Fruit fly (Drosophila melanogaster) whole organism, embryonic: ENCODE measurements around the gene pHCl-2.
A peak's percentile ranks its signal among the peaks of the same experiment; 100 is the strongest.

Experiments used
- Abd-B ChIP-seq: fragments of 200-800 bp; sonication (Bioruptor generic); optimal IDR thresholded peaks from 2 replicates; lab custom pipeline; 2018; ENCODE audit warnings: missing biosample characterization, mild to moderate bottlenecking, missing genetic modification characterization, moderate library complexity
- Atf3 ChIP-seq: fragments of 200-800 bp; sonication (Bioruptor generic); optimal IDR thresholded peaks from 3 replicates; lab custom pipeline; 2016; ENCODE audit warnings: missing biosample characterization, missing genetic modification characterization
- CG10321 ChIP-seq: fragments of 200-800 bp; sonication (Bioruptor generic); IDR thresholded peaks from 2 replicates; pipeline ENCODE4 v1.3.6; 2022; ENCODE audit warnings: missing biosample characterization, missing genetic modification characterization
- CG10462 ChIP-seq: fragments of 200-800 bp; sonication (Bioruptor generic); optimal IDR thresholded peaks from 2 replicates; lab custom pipeline; 2016; ENCODE audit warnings: missing biosample characterization, missing genetic modification characterization
- CG12744 ChIP-seq: fragments of 200-800 bp; sonication (Bioruptor generic); optimal IDR thresholded peaks from 2 replicates; lab custom pipeline; 2016; ENCODE audit warnings: missing biosample characterization, missing genetic modification characterization
- CG12769 ChIP-seq: fragments of 200-800 bp; sonication (Bioruptor generic); optimal IDR thresholded peaks from 2 replicates; lab custom pipeline; 2019; ENCODE audit warnings: missing biosample characterization, mild to moderate bottlenecking, missing genetic modification characterization, moderate library complexity
- CG13775 ChIP-seq: fragments of 200-800 bp; sonication (Bioruptor generic); optimal IDR thresholded peaks from 3 replicates; lab custom pipeline; 2017; ENCODE audit warnings: missing biosample characterization, mild to moderate bottlenecking, missing genetic modification characterization
- CG14014 ChIP-seq: fragments of 200-800 bp; sonication (Bioruptor generic); IDR thresholded peaks from 2 replicates; pipeline ENCODE4 v1.3.6; 2022; ENCODE audit warnings: missing biosample characterization, missing genetic modification characterization
- CG15011 ChIP-seq: fragments of 200-800 bp; sonication (Bioruptor generic); optimal IDR thresholded peaks from 3 replicates; lab custom pipeline; 2018; ENCODE audit warnings: missing biosample characterization, mild to moderate bottlenecking, missing genetic modification characterization
- CG1792 ChIP-seq: fragments of 200-800 bp; sonication (Bioruptor generic); optimal IDR thresholded peaks from 2 replicates; lab custom pipeline; 2016; ENCODE audit warnings: missing biosample characterization, missing genetic modification characterization
- CG4328 ChIP-seq: fragments of 200-800 bp; sonication (Bioruptor generic); optimal IDR thresholded peaks from 3 replicates; lab custom pipeline; 2017; ENCODE audit warnings: missing biosample characterization, missing genetic modification reagents, missing genetic modification characterization
- CG6791 ChIP-seq: fragments of 200-800 bp; sonication (Bioruptor generic); IDR thresholded peaks from 3 replicates; pipeline ENCODE4 v1.3.6; 2022; ENCODE audit warnings: missing biosample characterization, missing genetic modification characterization; ENCODE audit not compliant: partially characterized antibody
- CG7357 ChIP-seq: fragments of 200-800 bp; sonication (Bioruptor generic); IDR thresholded peaks from 3 replicates; pipeline ENCODE4 v1.3.6; 2022; ENCODE audit warnings: missing biosample characterization, missing genetic modification characterization
- CG8478 ChIP-seq: fragments of >200 bp; optimal IDR thresholded peaks from 2 replicates; lab custom pipeline; 2018
- CTCF ChIP-seq: fragments of 200-800 bp; sonication (Bioruptor generic); optimal IDR thresholded peaks from 2 replicates; lab custom pipeline; 2017; ENCODE audit warnings: missing biosample characterization, mild to moderate bottlenecking, missing genetic modification characterization, moderate library complexity
- Deaf1 ChIP-seq: fragments of 200-800 bp; optimal IDR thresholded peaks from 3 replicates; lab custom pipeline; 2019; ENCODE audit warnings: missing biosample characterization, mild to moderate bottlenecking, missing genetic modification characterization, moderate library complexity
- Dip2 ChIP-seq: fragments of 200-800 bp; sonication (Bioruptor generic); IDR thresholded peaks from 2 replicates; pipeline ENCODE4 v1.3.6; 2022; ENCODE audit warnings: missing biosample characterization, missing genetic modification characterization
- GATAe ChIP-seq: fragments of 200-800 bp; sonication (Bioruptor generic); conservative IDR thresholded peaks from 2 replicates; pipeline ENCODE4 v1.3.6; 2022; ENCODE audit warnings: missing biosample characterization, missing genetic modification characterization
- HLH4C ChIP-seq: fragments of 200-800 bp; sonication (Bioruptor generic); IDR thresholded peaks from 3 replicates; pipeline ENCODE4 v1.3.6; 2022; ENCODE audit warnings: missing biosample characterization, missing genetic modification characterization; ENCODE audit not compliant: partially characterized antibody
- Neu2 ChIP-seq: fragments of 200-800 bp; sonication (Bioruptor generic); optimal IDR thresholded peaks from 3 replicates; lab custom pipeline; 2016; ENCODE audit warnings: missing biosample characterization, missing genetic modification characterization, borderline replicate concordance
- Pdp1 ChIP-seq, 2 experiments: fragments of 200-800 bp; sonication (Bioruptor generic); optimal IDR thresholded peaks; 3 replicates each; lab custom pipeline; 2016; ENCODE audit warnings: missing biosample characterization in 2 of 2, missing genetic modification characterization in 2 of 2, mild to moderate bottlenecking in 1 of 2, moderate library complexity in 1 of 2
- Stat92E ChIP-seq, 3 experiments: fragments of >200 bp in 2 of 3; fragments of 200-800 bp in 1 of 3; sonication (Bioruptor generic) in 1 of 3; optimal IDR thresholded peaks; 2 replicates each; lab custom pipeline; 2017 to 2019; ENCODE audit warnings: missing biosample characterization in 3 of 3, missing genetic modification characterization in 3 of 3, mild to moderate bottlenecking in 1 of 3, moderate library complexity in 1 of 3
- abd-A ChIP-seq: fragments of 200-800 bp; sonication (Bioruptor generic); optimal IDR thresholded peaks from 3 replicates; lab custom pipeline; 2019; ENCODE audit warnings: missing biosample characterization, mild to moderate bottlenecking, missing genetic modification characterization, moderate library complexity
- aop ChIP-seq: fragments of 200-800 bp; sonication (Bioruptor generic); IDR thresholded peaks from 2 replicates; pipeline ENCODE4 v1.3.6; 2022; ENCODE audit warnings: missing biosample characterization, missing genetic modification characterization
- bcd ChIP-seq: fragments of 200-800 bp; sonication (Bioruptor generic); optimal IDR thresholded peaks from 2 replicates; lab custom pipeline; 2017; ENCODE audit warnings: missing biosample characterization, mild to moderate bottlenecking, missing genetic modification characterization
- chinmo ChIP-seq: fragments of 200-800 bp; sonication (Bioruptor generic); IDR thresholded peaks from 4 replicates; pipeline ENCODE4 v1.3.6; 2022; ENCODE audit warnings: missing biosample characterization, missing genetic modification characterization; ENCODE audit not compliant: partially characterized antibody
- cwo ChIP-seq: fragments of 200-800 bp; sonication (Bioruptor generic); optimal IDR thresholded peaks from 3 replicates; lab custom pipeline; 2017; ENCODE audit warnings: missing biosample characterization, missing genetic modification characterization, mild to moderate bottlenecking, moderate library complexity, missing genetic modification reagents
- dan ChIP-seq: fragments of 200-800 bp; sonication (Bioruptor generic); IDR thresholded peaks from 2 replicates; pipeline ENCODE4 v1.3.6; 2022; ENCODE audit warnings: missing biosample characterization, missing genetic modification characterization
- danr ChIP-seq: fragments of 200-800 bp; sonication (Bioruptor generic); IDR thresholded peaks from 2 replicates; pipeline ENCODE4 v1.3.6; 2022; ENCODE audit warnings: missing biosample characterization, missing genetic modification characterization
- fu2 ChIP-seq: fragments of 200-800 bp; sonication (Bioruptor generic); optimal IDR thresholded peaks from 2 replicates; lab custom pipeline; 2016; ENCODE audit warnings: missing biosample characterization, missing genetic modification characterization
- grn ChIP-seq: fragments of 200-800 bp; sonication (Bioruptor generic); optimal IDR thresholded peaks from 3 replicates; lab custom pipeline; 2017; ENCODE audit warnings: missing biosample characterization, missing genetic modification characterization
- ham ChIP-seq: fragments of 200-800 bp; sonication (Bioruptor generic); IDR thresholded peaks from 2 replicates; pipeline ENCODE4 v1.3.6; 2022; ENCODE audit warnings: missing biosample characterization, missing genetic modification characterization
- hb ChIP-seq: fragments of 200-800 bp; sonication (Bioruptor generic); IDR thresholded peaks from 3 replicates; pipeline ENCODE4 v1.3.6; 2022; ENCODE audit warnings: missing biosample characterization, missing genetic modification characterization; ENCODE audit not compliant: partially characterized antibody
- kni ChIP-seq: fragments of 200-800 bp; sonication (Bioruptor generic); optimal IDR thresholded peaks from 3 replicates; lab custom pipeline; 2017; ENCODE audit warnings: mild to moderate bottlenecking, missing biosample characterization, missing genetic modification reagents, missing genetic modification characterization
- p53 ChIP-seq: fragments of 200-800 bp; sonication (Bioruptor generic); optimal IDR thresholded peaks from 2 replicates; lab custom pipeline; 2016; ENCODE audit warnings: missing biosample characterization, missing genetic modification characterization
- scrt ChIP-seq: fragments of 200-800 bp; sonication (Bioruptor generic); optimal IDR thresholded peaks from 2 replicates; lab custom pipeline; 2018; ENCODE audit warnings: missing biosample characterization, mild to moderate bottlenecking, missing genetic modification characterization, moderate library complexity
- sd ChIP-seq: fragments of 200-800 bp; sonication (Bioruptor generic); optimal IDR thresholded peaks from 3 replicates; lab custom pipeline; 2018; ENCODE audit warnings: missing biosample characterization, mild to moderate bottlenecking, missing genetic modification characterization, moderate library complexity
- sqz ChIP-seq: fragments of 200-800 bp; sonication (Bioruptor generic); optimal IDR thresholded peaks from 3 replicates; lab custom pipeline; 2018; ENCODE audit warnings: missing biosample characterization, mild to moderate bottlenecking, missing genetic modification characterization
- ttk ChIP-seq: fragments of 200-800 bp; sonication (Bioruptor generic); IDR thresholded peaks from 2 replicates; pipeline ENCODE4 v2.1.2; 2022; ENCODE audit warnings: missing biosample characterization, missing genetic modification characterization
- vvl ChIP-seq: fragments of 200-800 bp; sonication (Bioruptor generic); IDR thresholded peaks from 2 replicates; pipeline ENCODE4 v1.3.6; 2022; ENCODE audit warnings: missing biosample characterization, missing genetic modification characterization

The pHCl-2 gene

dm6 chr3R:31324474-31324873 lies 19.3 kb upstream of the pHCl-2 start:
- TF ChIP-seq kni (GFP tag; lab: Kevin White, UChicago) (peak; percentile 64), HLH4C (no peak), CG12769 (tag; lab: Kevin White, UChicago) (peak; percentile 59), sd (peak; percentile 44), grn (peak; percentile 45), Abd-B (GFP tag; lab: Kevin White, UChicago) (peak; percentile 8), CG4328 (GFP tag; lab: Kevin White, UChicago) (no peak), fu2 (GFP tag; lab: Kevin White, UChicago) (no peak)

- TF ChIP-seq scrt = peak; percentile 26
- 0 out of 3 replicates have a peak, but pooled peaks have one; percentile 7 for TF ChIP-seq CG7357 (GFP tag; lab: Robert Waterston, UW)
- TF ChIP-seq ham (GFP tag; lab: Robert Waterston, UW) = no peak
- TF ChIP-seq hb (GFP tag; lab: Robert Waterston, UW) = no peak
- TF ChIP-seq vvl (GFP tag; lab: Robert Waterston, UW) = peak; percentile 58; the same call in 1 of the 2 replicates
- no peak for TF ChIP-seq CG1792
- no peak for TF ChIP-seq bcd (GFP tag; lab: Kevin White, UChicago)
- TF ChIP-seq chinmo (GFP tag; lab: Robert Waterston, UW) = 0 out of 4 replicates have a peak, but pooled peaks have one; percentile 72
- peak; percentile 5 for TF ChIP-seq CG12769 (tag; lab: Kevin White, UChicago)
- no peak for TF ChIP-seq danr (GFP tag; lab: Robert Waterston, UW)
- TF ChIP-seq GATAe (GFP tag; lab: Robert Waterston, UW) = no peak
- no peak for TF ChIP-seq Stat92E (GFP tag; optimal IDR thresholded peaks at IDR 0.05; lab: Kevin White, UChicago)
- TF ChIP-seq kni (GFP tag; lab: Kevin White, UChicago) = peak; percentile 59
- no peak for TF ChIP-seq Atf3
- peak; percentile 80 for TF ChIP-seq cwo (GFP tag; lab: Kevin White, UChicago)
- TF ChIP-seq CG12744 (GFP tag; lab: Kevin White, UChicago) = no peak
These were observed 17.1 kb upstream of the pHCl-2 start for dm6 chr3R:31322274-31322673.

dm6 chr3R:31321410-31321809 lies 16.2 kb upstream of the pHCl-2 start:
- TF ChIP-seq vvl (GFP tag; lab: Robert Waterston, UW) (peak; percentile 57), CG13775 (GFP tag; lab: Kevin White, UChicago) (no peak), sqz (GFP tag; lab: Kevin White, UChicago) (peak; percentile 60), dan (no peak), CG7357 (GFP tag; lab: Robert Waterston, UW) (no peak), Neu2 (GFP tag; lab: Kevin White, UChicago) (no peak), chinmo (GFP tag; lab: Robert Waterston, UW) (peak; percentile 65; the same call in 1 of the 4 replicates), CG14014 (no peak), CG8478 (lab: Kevin White, UChicago) (no peak), Pdp1 (GFP tag; optimal IDR thresholded peaks at IDR 0.05; lab: Kevin White, UChicago) (peak in 1 of 2 experiments; percentile 0), CG6791 (GFP tag; lab: Robert Waterston, UW) (no peak), CG15011 (GFP tag; lab: Kevin White, UChicago) (no peak), CG10462 (GFP tag; lab: Kevin White, UChicago) (no peak), aop (no peak), CTCF (GFP tag; lab: Kevin White, UChicago) (no peak), CG10321 (no peak), abd-A (peak; percentile 89), Dip2 (GFP tag; lab: Robert Waterston, UW) (no peak), CG12769 (tag; lab: Kevin White, UChicago) (peak; percentile 39), sd (peak; percentile 5), p53 (no peak), ttk (GFP tag; lab: Robert Waterston, UW) (no peak), Deaf1 (peak; percentile 12)
